Fruit fly (Drosophila melanogaster): Measurements from ENCODE around the gene KrT95D.

DNA sequence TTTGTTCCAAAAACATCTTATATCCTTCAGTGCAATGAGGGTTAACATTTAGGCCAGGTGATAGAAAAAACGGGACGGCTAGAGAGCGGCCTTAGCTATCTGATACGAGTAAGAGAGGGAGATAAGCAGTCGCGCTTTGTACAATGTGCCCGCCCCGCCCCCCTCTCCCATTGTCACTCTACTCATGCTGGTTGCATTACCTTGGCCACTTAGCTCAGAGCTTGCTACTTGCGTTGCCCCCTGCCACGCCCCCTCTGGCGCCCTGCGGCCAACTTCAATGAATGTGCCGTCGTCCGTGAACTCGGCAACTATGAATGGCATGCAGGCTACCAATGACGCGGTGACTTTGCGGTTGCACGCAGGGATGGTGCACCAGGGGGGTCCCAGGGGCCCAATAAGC lies 59.9 kb downstream of the KrT95D start:
- TF ChIP-seq CG9139 (GFP tag; optimal IDR thresholded peaks at IDR 0.05): no peak
- TF ChIP-seq CG16779 (tag; optimal IDR thresholded peaks at IDR 0.05): no peak
- no peak for TF ChIP-seq Hr38 (GFP tag; optimal IDR thresholded peaks at IDR 0.05)
- TF ChIP-seq CG8632 (GFP tag; optimal IDR thresholded peaks at IDR 0.05): no peak
- TF ChIP-seq CG3919 (GFP tag; optimal IDR thresholded peaks at IDR 0.05): no peak
- TF ChIP-seq Eip78C (GFP tag): no peak
- TF ChIP-seq CG6792 (GFP tag; optimal IDR thresholded peaks at IDR 0.05): no peak
- TF ChIP-seq vri (GFP tag; optimal IDR thresholded peaks at IDR 0.05): no peak
- no peak for TF ChIP-seq Gug (GFP tag; IDR thresholded peaks at IDR 0.05)
- TF ChIP-seq Eip75B (GFP tag; optimal IDR thresholded peaks at IDR 0.05): no peak
- no peak for TF ChIP-seq CG4318 (GFP tag; optimal IDR thresholded peaks at IDR 0.05)

Data from whole organism, prepupa.